Fruit fly (Drosophila melanogaster) whole organism, embryonic: ENCODE data around the gene Psn.

ENCODE experiments used
- Aef1 ChIP-seq: fragments of 200-800 bp; sonication (Bioruptor generic); IDR thresholded peaks from 3 replicates; pipeline ENCODE4 v1.3.6; 2022; ENCODE audit warnings: missing biosample characterization, missing genetic modification characterization
- BEAF-32 ChIP-seq: fragments of 200-800 bp; sonication (Bioruptor generic); optimal IDR thresholded peaks from 3 replicates; lab custom pipeline; 2017; ENCODE audit warnings: missing biosample characterization, missing genetic modification characterization, mild to moderate bottlenecking, moderate library complexity, missing genetic modification reagents
- CG1024 ChIP-seq: fragments of 200-800 bp; sonication (Bioruptor generic); IDR thresholded peaks from 2 replicates; pipeline ENCODE4 v1.3.6; 2022; ENCODE audit warnings: missing biosample characterization, missing genetic modification characterization
- CG10462 ChIP-seq: fragments of 200-800 bp; sonication (Bioruptor generic); optimal IDR thresholded peaks from 2 replicates; lab custom pipeline; 2016; ENCODE audit warnings: missing biosample characterization, missing genetic modification characterization
- CG12155 ChIP-seq: fragments of 200-800 bp; sonication (Bioruptor generic); optimal IDR thresholded peaks from 3 replicates; lab custom pipeline; 2016; ENCODE audit warnings: missing biosample characterization, missing genetic modification characterization
- CG12236 ChIP-seq: fragments of 200-800 bp; sonication (Bioruptor generic); optimal IDR thresholded peaks from 2 replicates; lab custom pipeline; 2016; ENCODE audit warnings: missing biosample characterization, missing genetic modification characterization
- CG17829 ChIP-seq: fragments of 200-800 bp; optimal IDR thresholded peaks from 2 replicates; lab custom pipeline; 2019; ENCODE audit warnings: missing biosample characterization, mild to moderate bottlenecking, missing genetic modification characterization, moderate library complexity
- CG2199 ChIP-seq: fragments of 200-800 bp; sonication (Bioruptor generic); IDR thresholded peaks from 3 replicates; pipeline ENCODE4 v1.3.6; 2022; ENCODE audit warnings: missing biosample characterization, missing genetic modification characterization
- CG32772 ChIP-seq: fragments of 200-800 bp; sonication (Bioruptor generic); IDR thresholded peaks from 2 replicates; pipeline ENCODE4 v1.3.6; 2022; ENCODE audit warnings: missing biosample characterization, missing genetic modification characterization
- CG3407 ChIP-seq: fragments of 200-800 bp; sonication (Bioruptor generic); optimal IDR thresholded peaks from 2 replicates; lab custom pipeline; 2018; ENCODE audit warnings: missing biosample characterization, mild to moderate bottlenecking, missing genetic modification characterization
- CG4730 ChIP-seq: fragments of 200-800 bp; sonication (Bioruptor generic); IDR thresholded peaks from 2 replicates; pipeline ENCODE4 v1.3.6; 2022; ENCODE audit warnings: missing biosample characterization, missing genetic modification characterization
- CG7556 ChIP-seq: fragments of 200-800 bp; sonication (Bioruptor generic); optimal IDR thresholded peaks from 2 replicates; lab custom pipeline; 2017; ENCODE audit warnings: missing biosample characterization, mild to moderate bottlenecking, missing genetic modification characterization
- CG7963 ChIP-seq: fragments of 200-800 bp; sonication (Bioruptor generic); IDR thresholded peaks from 3 replicates; pipeline ENCODE4 v1.3.6; 2022; ENCODE audit warnings: missing biosample characterization, missing genetic modification characterization; ENCODE audit not compliant: partially characterized antibody
- CG8089 ChIP-seq: fragments of 200-800 bp; sonication (Bioruptor generic); optimal IDR thresholded peaks from 3 replicates; lab custom pipeline; 2016; ENCODE audit warnings: missing biosample characterization, missing genetic modification characterization
- CG9876 ChIP-seq: fragments of 200-800 bp; sonication (Bioruptor generic); optimal IDR thresholded peaks from 2 replicates; lab custom pipeline; 2016; ENCODE audit warnings: missing biosample characterization, missing genetic modification characterization
- HLH3B ChIP-seq: fragments of 200-800 bp; sonication (Bioruptor generic); IDR thresholded peaks from 2 replicates; pipeline ENCODE4 v1.3.6; 2022; ENCODE audit warnings: missing biosample characterization, missing genetic modification characterization
- HLH54F ChIP-seq: fragments of 200-800 bp; sonication (Bioruptor generic); optimal IDR thresholded peaks from 3 replicates; lab custom pipeline; 2016; ENCODE audit warnings: missing biosample characterization, missing genetic modification characterization
- Lhr ChIP-seq: fragments of 200-800 bp; sonication (Bioruptor generic); optimal IDR thresholded peaks from 3 replicates; lab custom pipeline; 2017; ENCODE audit warnings: mild to moderate bottlenecking, missing biosample characterization, missing genetic modification reagents, missing genetic modification characterization
- MESR4 ChIP-seq: fragments of 200-800 bp; sonication (Bioruptor generic); optimal IDR thresholded peaks from 2 replicates; lab custom pipeline; 2018; ENCODE audit warnings: missing biosample characterization, mild to moderate bottlenecking, missing genetic modification characterization, moderate library complexity
- Meics ChIP-seq: fragments of 200-800 bp; sonication (Bioruptor generic); optimal IDR thresholded peaks from 2 replicates; lab custom pipeline; 2017; ENCODE audit warnings: missing biosample characterization, mild to moderate bottlenecking, missing genetic modification characterization
- NC2α ChIP-seq: fragments of 200-800 bp; sonication (Bioruptor generic); optimal IDR thresholded peaks from 2 replicates; lab custom pipeline; 2016; ENCODE audit warnings: missing biosample characterization, missing genetic modification characterization
- NFAT ChIP-seq: fragments of 200-800 bp; sonication (Bioruptor generic); IDR thresholded peaks from 2 replicates; pipeline ENCODE4 v1.3.6; 2022; ENCODE audit warnings: missing biosample characterization, missing genetic modification characterization
- Nf-YA ChIP-seq: fragments of 200-800 bp; sonication (Bioruptor generic); IDR thresholded peaks from 2 replicates; pipeline ENCODE4 v1.3.6; 2022; ENCODE audit warnings: missing biosample characterization, missing genetic modification characterization
- Nf-YC ChIP-seq: fragments of 200-800 bp; optimal IDR thresholded peaks from 3 replicates; lab custom pipeline; 2019; ENCODE audit warnings: missing biosample characterization, mild to moderate bottlenecking, missing genetic modification characterization, moderate library complexity
- NfI ChIP-seq: fragments of 200-800 bp; sonication (Bioruptor generic); optimal IDR thresholded peaks from 3 replicates; lab custom pipeline; 2018; ENCODE audit warnings: missing biosample characterization, mild to moderate bottlenecking, missing genetic modification characterization, moderate library complexity
- Oaz ChIP-seq: fragments of 200-800 bp; sonication (Bioruptor generic); IDR thresholded peaks from 2 replicates; pipeline ENCODE4 v1.3.6; 2022; ENCODE audit warnings: missing biosample characterization, missing genetic modification characterization
- Oli ChIP-seq: fragments of 200-800 bp; sonication (Bioruptor generic); optimal IDR thresholded peaks from 2 replicates; lab custom pipeline; 2018; ENCODE audit warnings: missing biosample characterization, mild to moderate bottlenecking, missing genetic modification characterization, moderate library complexity
- Sox102F ChIP-seq: fragments of 200-800 bp; sonication (Bioruptor generic); optimal IDR thresholded peaks from 2 replicates; lab custom pipeline; 2018; ENCODE audit warnings: missing biosample characterization, mild to moderate bottlenecking, missing genetic modification characterization, moderate library complexity
- Xbp1 ChIP-seq: fragments of 200-800 bp; sonication (Bioruptor generic); optimal IDR thresholded peaks from 3 replicates; lab custom pipeline; 2016; ENCODE audit warnings: missing biosample characterization, mild to moderate bottlenecking, missing genetic modification characterization
- al ChIP-seq: fragments of 200-800 bp; sonication (Bioruptor generic); IDR thresholded peaks from 2 replicates; pipeline ENCODE4 v1.3.6; 2022; ENCODE audit warnings: missing biosample characterization, missing genetic modification characterization
- ash1 ChIP-seq: fragments of 200-800 bp; sonication (Bioruptor generic); optimal IDR thresholded peaks from 2 replicates; lab custom pipeline; 2018; ENCODE audit warnings: missing biosample characterization, mild to moderate bottlenecking, missing genetic modification characterization
- cad ChIP-seq: fragments of >200 bp; optimal IDR thresholded peaks from 2 replicates; lab custom pipeline; 2017; ENCODE audit warnings: missing biosample characterization, missing genetic modification characterization
- cato ChIP-seq: fragments of 200-800 bp; sonication (Bioruptor generic); optimal IDR thresholded peaks from 2 replicates; lab custom pipeline; 2016; ENCODE audit warnings: missing biosample characterization, missing genetic modification characterization, borderline replicate concordance
- crp ChIP-seq, 2 experiments: fragments of 200-800 bp; sonication (Bioruptor generic); optimal IDR thresholded peaks; 2 replicates in 1 of 2; 3 replicates in 1 of 2; lab custom pipeline; 2017; ENCODE audit warnings: missing biosample characterization in 2 of 2, missing genetic modification characterization in 2 of 2, mild to moderate bottlenecking in 1 of 2, moderate library complexity in 1 of 2
- dysf ChIP-seq: fragments of 200-800 bp; sonication (Bioruptor generic); IDR thresholded peaks from 3 replicates; pipeline ENCODE4 v1.3.6; 2022; ENCODE audit warnings: missing biosample characterization, missing genetic modification characterization
- grn ChIP-seq: fragments of 200-800 bp; sonication (Bioruptor generic); optimal IDR thresholded peaks from 3 replicates; lab custom pipeline; 2017; ENCODE audit warnings: missing biosample characterization, missing genetic modification characterization
- her ChIP-seq: fragments of 200-800 bp; sonication (Bioruptor generic); optimal IDR thresholded peaks from 2 replicates; lab custom pipeline; 2016; ENCODE audit warnings: missing biosample characterization, missing genetic modification characterization
- jigr1 ChIP-seq: fragments of 200-800 bp; sonication (Bioruptor generic); IDR thresholded peaks from 3 replicates; pipeline ENCODE4 v1.3.6; 2022; ENCODE audit warnings: missing biosample characterization, missing genetic modification characterization
- jing ChIP-seq: fragments of 200-800 bp; sonication (Bioruptor generic); optimal IDR thresholded peaks from 2 replicates; lab custom pipeline; 2018; ENCODE audit warnings: missing biosample characterization, mild to moderate bottlenecking, missing genetic modification characterization
- mam ChIP-seq: fragments of 200-800 bp; sonication (Bioruptor generic); optimal IDR thresholded peaks from 3 replicates; lab custom pipeline; 2016; ENCODE audit warnings: missing biosample characterization, missing genetic modification characterization
- pan ChIP-seq, 4 experiments: fragments of >200 bp in 3 of 4; fragments of 200-800 bp in 1 of 4; sonication (Bioruptor generic) in 1 of 4; optimal IDR thresholded peaks in 3 of 4; IDR thresholded peaks in 1 of 4; 2 replicates each; pipeline versions ENCODE4 v1.3.6 to Lab custom; 2017 to 2022; ENCODE audit warnings: missing biosample characterization in 2 of 4, missing genetic modification characterization in 2 of 4, mixed read lengths in 1 of 4
- prd ChIP-seq, 3 experiments: fragments of >200 bp in 2 of 3; fragments of 200-800 bp in 1 of 3; sonication (Bioruptor generic) in 1 of 3; optimal IDR thresholded peaks in 2 of 3; IDR thresholded peaks in 1 of 3; 2 replicates in 2 of 3; 3 replicates in 1 of 3; pipeline versions ENCODE4 v1.3.6 to Lab custom; 2017 to 2022; ENCODE audit warnings: missing biosample characterization in 1 of 3, missing genetic modification characterization in 1 of 3
- sd ChIP-seq: fragments of 200-800 bp; sonication (Bioruptor generic); optimal IDR thresholded peaks from 3 replicates; lab custom pipeline; 2018; ENCODE audit warnings: missing biosample characterization, mild to moderate bottlenecking, missing genetic modification characterization, moderate library complexity
- sima ChIP-seq: fragments of 200-800 bp; sonication (Bioruptor generic); optimal IDR thresholded peaks from 2 replicates; lab custom pipeline; 2016; ENCODE audit warnings: missing biosample characterization, missing genetic modification characterization
- slou ChIP-seq: fragments of 200-800 bp; sonication (Bioruptor generic); optimal IDR thresholded peaks from 3 replicates; lab custom pipeline; 2016; ENCODE audit warnings: missing biosample characterization, missing genetic modification characterization
- tap ChIP-seq: fragments of 200-800 bp; optimal IDR thresholded peaks from 3 replicates; lab custom pipeline; 2019; ENCODE audit warnings: missing biosample characterization, mild to moderate bottlenecking, missing genetic modification characterization, moderate library complexity
- vfl ChIP-seq: fragments of 200-800 bp; sonication (Bioruptor generic); optimal IDR thresholded peaks from 2 replicates; lab custom pipeline; 2016; ENCODE audit warnings: missing biosample characterization, missing genetic modification characterization
- vvl ChIP-seq: fragments of 200-800 bp; sonication (Bioruptor generic); IDR thresholded peaks from 2 replicates; pipeline ENCODE4 v1.3.6; 2022; ENCODE audit warnings: missing biosample characterization, missing genetic modification characterization
- z ChIP-seq: fragments of 200-800 bp; sonication (Bioruptor generic); IDR thresholded peaks from 3 replicates; pipeline ENCODE4 v1.3.6; 2022; ENCODE audit warnings: missing biosample characterization, missing genetic modification characterization

Psn gene

dm6 chr3L:20395257-20395909, 36.9 kb upstream of the Psn start (continued):
- TF ChIP-seq jigr1 = no peak
- TF ChIP-seq NC2α (GFP tag; lab: Kevin White, UChicago) = no peak
- TF ChIP-seq prd (optimal IDR thresholded peaks at IDR 0.05; lab: Kevin White, UChicago) = no peak
- peak; percentile 51 for TF ChIP-seq prd (GFP tag; IDR thresholded peaks at IDR 0.05; lab: Robert Waterston, UW)
- TF ChIP-seq CG12236 (GFP tag; lab: Kevin White, UChicago) = no peak
- peak; percentile 33; the same call in 1 of the 3 replicates for TF ChIP-seq Aef1 (GFP tag; lab: Robert Waterston, UW)
- TF ChIP-seq Xbp1 = peak; percentile 40
- no peak for TF ChIP-seq crp (GFP tag; optimal IDR thresholded peaks at IDR 0.05; lab: Kevin White, UChicago)
- TF ChIP-seq Nf-YA (GFP tag; lab: Robert Waterston, UW) = no peak
- no peak for TF ChIP-seq BEAF-32 (GFP tag; lab: Kevin White, UChicago)
- TF ChIP-seq CG3407 = no peak
- no peak for TF ChIP-seq CG8089 (GFP tag; lab: Kevin White, UChicago)
- TF ChIP-seq CG9876 (GFP tag; lab: Kevin White, UChicago) = no peak
- peak; percentile 25; the same call in 1 of the 2 replicates for TF ChIP-seq vvl (GFP tag; lab: Robert Waterston, UW)
- TF ChIP-seq CG7556 (GFP tag; lab: Kevin White, UChicago) = peak; percentile 51
- TF ChIP-seq al (GFP tag; lab: Robert Waterston, UW) = peak; percentile 13; the same call in 1 of the 2 replicates
- TF ChIP-seq sima (GFP tag; lab: Kevin White, UChicago) = no peak
- peak; percentile 70 for TF ChIP-seq sd
- TF ChIP-seq cad = no peak
- no peak for TF ChIP-seq z (GFP tag; lab: Robert Waterston, UW)
- no peak for TF ChIP-seq CG32772 (GFP tag; lab: Robert Waterston, UW)
- no peak for TF ChIP-seq her (GFP tag; lab: Kevin White, UChicago)
- TF ChIP-seq Oli (tag; lab: Kevin White, UChicago) = peak; percentile 48
- TF ChIP-seq HLH54F (GFP tag; lab: Kevin White, UChicago) = peak; percentile 45
- TF ChIP-seq MESR4 (GFP tag; lab: Kevin White, UChicago) = no peak
- peak; percentile 22 for TF ChIP-seq Sox102F (GFP tag; lab: Kevin White, UChicago)
- TF ChIP-seq tap (tag; lab: Kevin White, UChicago) = no peak
- TF ChIP-seq mam (GFP tag; lab: Kevin White, UChicago) = peak; percentile 58
- 0 out of 2 replicates have a peak, but pooled peaks have one; percentile 6 for TF ChIP-seq Oaz (GFP tag; lab: Robert Waterston, UW)
- TF ChIP-seq CG1024 (GFP tag; lab: Robert Waterston, UW) = no peak
- no peak for TF ChIP-seq jing (GFP tag; lab: Kevin White, UChicago)
- TF ChIP-seq CG4730 = no peak
- TF ChIP-seq HLH3B (GFP tag; lab: Robert Waterston, UW) = no peak
- no peak for TF ChIP-seq CG10462 (GFP tag; lab: Kevin White, UChicago)
- peak; percentile 30 for TF ChIP-seq vfl (GFP tag; lab: Kevin White, UChicago)
- peak; percentile 58; the same call in 2 of the 3 replicates for TF ChIP-seq dysf (GFP tag; lab: Robert Waterston, UW)
- no peak for TF ChIP-seq ash1 (GFP tag; lab: Kevin White, UChicago)
- peak; percentile 3 for TF ChIP-seq NfI (GFP tag; lab: Kevin White, UChicago)
- TF ChIP-seq pan (optimal IDR thresholded peaks at IDR 0.05; lab: Kevin White, UChicago) = no peak
- TF ChIP-seq pan (GFP tag; optimal IDR thresholded peaks at IDR 0.05 in 1 of 2, IDR thresholded peaks at IDR 0.05 in 1 of 2) = peak in 1 of 2 experiments; percentile 31
- no peak for TF ChIP-seq slou
- peak; percentile 72 for TF ChIP-seq grn
- no peak for TF ChIP-seq CG17829 (tag; lab: Kevin White, UChicago)
- peak; percentile 33 for TF ChIP-seq Nf-YC (tag; lab: Kevin White, UChicago)
- TF ChIP-seq Meics (GFP tag; lab: Kevin White, UChicago) = peak; percentile 76
- peak; percentile 60 for TF ChIP-seq CG12155
- no peak for TF ChIP-seq cato (GFP tag; lab: Kevin White, UChicago)
- peak; percentile 89; the same call in 2 of the 3 replicates for TF ChIP-seq CG2199 (GFP tag; lab: Robert Waterston, UW)
- no peak for TF ChIP-seq CG7963 (GFP tag; lab: Robert Waterston, UW)
- peak; percentile 29 for TF ChIP-seq NFAT (GFP tag; lab: Robert Waterston, UW)
- TF ChIP-seq Lhr (GFP tag; lab: Kevin White, UChicago) = no peak
